Worm (Caenorhabditis elegans) whole organism, L1 larva: Measurements from ENCODE around the gene cyp-29A4.
A peak's percentile ranks its signal among the peaks of the same experiment; 100 is the strongest.

Experiments used
- C04F5.9 ChIP-seq: sonication (generic microtip); optimal IDR thresholded peaks from 2 replicates; lab custom pipeline; 2016; ENCODE audit warnings: missing genetic modification characterization, missing compliant biosample characterization
- F16B12.6 ChIP-seq: fragments of 150-350 bp; optimal IDR thresholded peaks from 2 replicates; lab custom pipeline; 2014; ENCODE audit warnings: missing biosample characterization, missing genetic modification characterization
- Y116A8C.19 ChIP-seq: sonication (generic microtip); optimal IDR thresholded peaks from 2 replicates; lab custom pipeline; 2016; ENCODE audit warnings: missing compliant biosample characterization, missing genetic modification characterization, borderline replicate concordance
- aha-1 ChIP-seq: fragments of 150-350 bp; optimal IDR thresholded peaks from 2 replicates; lab custom pipeline; 2014; ENCODE audit warnings: missing biosample characterization, missing genetic modification characterization
- alr-1 ChIP-seq: fragments of 200-800 bp; sonication (Bioruptor generic); optimal IDR thresholded peaks from 2 replicates; lab custom pipeline; 2018; ENCODE audit warnings: borderline replicate concordance, mild to moderate bottlenecking, missing genetic modification characterization, missing compliant biosample characterization
- ama-1 ChIP-seq: fragments of 150-350 bp; optimal IDR thresholded peaks from 2 replicates; lab custom pipeline; 2014
- blmp-1 ChIP-seq: fragments of 150-350 bp; optimal IDR thresholded peaks from 2 replicates; lab custom pipeline; 2014; ENCODE audit warnings: missing biosample characterization, missing genetic modification characterization
- ceh-8 ChIP-seq: fragments of 200-800 bp; sonication (Bioruptor generic); optimal IDR thresholded peaks from 2 replicates; lab custom pipeline; 2018; ENCODE audit warnings: mild to moderate bottlenecking, missing genetic modification characterization, moderate library complexity, missing compliant biosample characterization
- ceh-82 ChIP-seq, 3 experiments: fragments of 150-350 bp in 1 of 3; sonication (generic microtip) in 2 of 3; optimal IDR thresholded peaks; 2 replicates each; lab custom pipeline; 2014 to 2017; ENCODE audit warnings: missing biosample characterization in 3 of 3, missing genetic modification characterization in 3 of 3
- ceh-88 ChIP-seq: fragments of 200-800 bp; sonication (Bioruptor generic); IDR thresholded peaks from 2 replicates; pipeline ENCODE4 v1.3.6; 2022; ENCODE audit warnings: missing genetic modification characterization, missing compliant biosample characterization
- dpl-1 ChIP-seq, 3 experiments: fragments of 150-350 bp in 2 of 3; sonication (generic microtip) in 1 of 3; optimal IDR thresholded peaks; 2 replicates each; lab custom pipeline; 2014 to 2017; ENCODE audit warnings: missing biosample characterization in 3 of 3, missing genetic modification characterization in 3 of 3, missing genetic modification reagents in 3 of 3
- efl-1 ChIP-seq, 4 experiments: fragments of 150-350 bp; optimal IDR thresholded peaks in 3 of 4; peaks in 1 of 4; 1 replicate in 1 of 4; 2 replicates in 3 of 4; lab custom pipeline; 2014; ENCODE audit warnings: missing biosample characterization in 2 of 4, missing genetic modification characterization in 2 of 4, missing genetic modification reagents in 2 of 4
- efl-3 ChIP-seq: fragments of 200-800 bp; sonication (Bioruptor generic); optimal IDR thresholded peaks from 2 replicates; lab custom pipeline; 2018; ENCODE audit warnings: mild to moderate bottlenecking, missing genetic modification characterization, missing compliant biosample characterization
- egl-13 ChIP-seq: sonication (generic microtip); optimal IDR thresholded peaks from 2 replicates; lab custom pipeline; 2016; ENCODE audit warnings: missing genotype, missing genetic modification reagents, missing genetic modification characterization, missing compliant biosample characterization
- egl-27 ChIP-seq, 2 experiments: fragments of 150-350 bp in 1 of 2; sonication (generic microtip); optimal IDR thresholded peaks; 3 replicates each; lab custom pipeline; 2017 to 2018; ENCODE audit warnings: missing biosample characterization in 2 of 2, missing genetic modification characterization in 2 of 2, missing genetic modification reagents in 2 of 2
- elt-3 ChIP-seq, 6 experiments: fragments of 150-350 bp in 1 of 6; sonication (generic microtip); optimal IDR thresholded peaks; 2 replicates each; lab custom pipeline; 2017 to 2018; ENCODE audit warnings: missing biosample characterization in 6 of 6, missing genetic modification characterization in 6 of 6, inconsistent platforms in 1 of 6
- ets-5 ChIP-seq: fragments of 200-800 bp; sonication (Bioruptor generic); IDR thresholded peaks from 2 replicates; pipeline ENCODE4 v1.3.6; 2022; ENCODE audit warnings: missing genetic modification characterization, missing compliant biosample characterization
- fkh-10 ChIP-seq: sonication (generic microtip); optimal IDR thresholded peaks from 2 replicates; lab custom pipeline; 2017; ENCODE audit warnings: missing biosample characterization, missing genetic modification reagents, missing genetic modification characterization
- fkh-8 ChIP-seq: sonication (generic microtip); optimal IDR thresholded peaks from 2 replicates; lab custom pipeline; 2016; ENCODE audit warnings: mild to moderate bottlenecking, missing genetic modification characterization, missing compliant biosample characterization
- fos-1 ChIP-seq: fragments of 150-350 bp; optimal IDR thresholded peaks from 2 replicates; lab custom pipeline; 2014; ENCODE audit warnings: missing biosample characterization, missing genetic modification characterization
- grh-1 ChIP-seq: fragments of 200-800 bp; sonication (Bioruptor generic); IDR thresholded peaks from 2 replicates; pipeline ENCODE4 v1.3.6; 2022; ENCODE audit warnings: missing genetic modification reagents, missing genetic modification characterization, missing compliant biosample characterization
- hlh-17 ChIP-seq: fragments of 200-800 bp; sonication (Bioruptor generic); optimal IDR thresholded peaks from 2 replicates; lab custom pipeline; 2018; ENCODE audit warnings: missing genetic modification characterization, mild to moderate bottlenecking, missing compliant biosample characterization, moderate library complexity, borderline replicate concordance
- irx-1 ChIP-seq: sonication (generic microtip); optimal IDR thresholded peaks from 2 replicates; lab custom pipeline; 2016; ENCODE audit warnings: missing genetic modification characterization, missing compliant biosample characterization
- isw-1 ChIP-seq: fragments of 200-800 bp; sonication (Bioruptor generic); IDR thresholded peaks from 2 replicates; pipeline ENCODE4 v1.3.6; 2022; ENCODE audit warnings: missing genetic modification characterization, missing compliant biosample characterization
- jun-1 ChIP-seq: fragments of 150-350 bp; optimal IDR thresholded peaks from 2 replicates; lab custom pipeline; 2014; ENCODE audit warnings: missing biosample characterization, missing genetic modification reagents, missing genetic modification characterization
- lin-13 ChIP-seq: fragments of 150-350 bp; optimal IDR thresholded peaks from 2 replicates; lab custom pipeline; 2014; ENCODE audit warnings: missing biosample characterization, missing genetic modification reagents, missing genetic modification characterization
- lin-14 ChIP-seq: fragments of 200-800 bp; sonication (Bioruptor generic); optimal IDR thresholded peaks from 2 replicates; lab custom pipeline; 2018; ENCODE audit warnings: mild to moderate bottlenecking, missing genetic modification characterization, moderate library complexity, missing compliant biosample characterization
- lin-15B ChIP-seq: fragments of 150-350 bp; sonication (generic microtip); optimal IDR thresholded peaks from 3 replicates; lab custom pipeline; 2014; ENCODE audit warnings: missing biosample characterization, missing genetic modification characterization
- lin-39 ChIP-seq: fragments of 150-350 bp; optimal IDR thresholded peaks from 2 replicates; lab custom pipeline; 2014; ENCODE audit warnings: missing biosample characterization, missing genetic modification reagents, missing genetic modification characterization
- lsy-2 ChIP-seq, 2 experiments: fragments of 150-350 bp; optimal IDR thresholded peaks; 2 replicates each; lab custom pipeline; 2014; ENCODE audit warnings: missing biosample characterization in 2 of 2, missing genetic modification characterization in 2 of 2
- mdl-1 ChIP-seq, 2 experiments: fragments of 150-350 bp; optimal IDR thresholded peaks; 2 replicates each; lab custom pipeline; 2014 to 2017; ENCODE audit warnings: missing biosample characterization in 2 of 2, missing genetic modification characterization in 2 of 2, inconsistent platforms in 1 of 2
- mef-2 ChIP-seq: fragments of 150-350 bp; optimal IDR thresholded peaks from 2 replicates; lab custom pipeline; 2014; ENCODE audit warnings: missing biosample characterization, missing genetic modification characterization
- nhr-12 ChIP-seq: sonication (generic microtip); optimal IDR thresholded peaks from 2 replicates; lab custom pipeline; 2017; ENCODE audit warnings: missing biosample characterization, missing genetic modification characterization
- nhr-19 ChIP-seq: fragments of 200-800 bp; sonication (Bioruptor generic); conservative IDR thresholded peaks from 2 replicates; pipeline ENCODE4 v1.3.6; 2022; ENCODE audit warnings: missing genetic modification characterization, missing compliant biosample characterization
- nhr-237 ChIP-seq: fragments of 150-350 bp; optimal IDR thresholded peaks from 2 replicates; lab custom pipeline; 2014; ENCODE audit warnings: missing biosample characterization, missing genetic modification characterization
- nhr-28 ChIP-seq: fragments of 150-350 bp; optimal IDR thresholded peaks from 2 replicates; lab custom pipeline; 2014; ENCODE audit warnings: missing biosample characterization, missing genetic modification characterization
- nhr-47 ChIP-seq: sonication (generic microtip); optimal IDR thresholded peaks from 2 replicates; lab custom pipeline; 2016; ENCODE audit warnings: mild to moderate bottlenecking, missing genetic modification characterization, moderate library complexity, missing compliant biosample characterization
- nhr-71 ChIP-seq: sonication (generic microtip); optimal IDR thresholded peaks from 2 replicates; lab custom pipeline; 2016; ENCODE audit warnings: mild to moderate bottlenecking, missing genetic modification characterization, moderate library complexity, missing compliant biosample characterization
- nhr-77 ChIP-seq: fragments of 150-350 bp; optimal IDR thresholded peaks from 2 replicates; lab custom pipeline; 2014; ENCODE audit warnings: missing biosample characterization, missing genetic modification characterization
- nhr-84 ChIP-seq: sonication (generic microtip); optimal IDR thresholded peaks from 2 replicates; lab custom pipeline; 2017; ENCODE audit warnings: missing biosample characterization, missing genetic modification characterization
- nhr-85 ChIP-seq: sonication (generic microtip); peaks from one replicate; lab custom pipeline; 2016; ENCODE audit warnings: missing genetic modification characterization, inconsistent platforms, missing compliant biosample characterization
- pqm-1 ChIP-seq: sonication (generic microtip); optimal IDR thresholded peaks from 3 replicates; lab custom pipeline; 2017; ENCODE audit warnings: missing biosample characterization, missing genetic modification characterization
- rnt-1 ChIP-seq: sonication (generic microtip); optimal IDR thresholded peaks from 2 replicates; lab custom pipeline; 2016; ENCODE audit warnings: mild to moderate bottlenecking, missing genetic modification characterization, moderate library complexity, missing compliant biosample characterization
- snu-23 ChIP-seq: sonication (generic microtip); optimal IDR thresholded peaks from 2 replicates; lab custom pipeline; 2016; ENCODE audit warnings: missing genetic modification characterization, missing compliant biosample characterization
- sox-4 ChIP-seq: sonication (generic microtip); optimal IDR thresholded peaks from 2 replicates; lab custom pipeline; 2016; ENCODE audit warnings: missing genetic modification characterization, missing compliant biosample characterization
- sptf-1 ChIP-seq: fragments of 150-350 bp; optimal IDR thresholded peaks from 2 replicates; lab custom pipeline; 2014; ENCODE audit warnings: missing biosample characterization, missing genetic modification characterization
- sup-37 ChIP-seq: fragments of 200-800 bp; sonication (Bioruptor generic); optimal IDR thresholded peaks from 2 replicates; lab custom pipeline; 2018; ENCODE audit warnings: mild to moderate bottlenecking, missing genetic modification characterization, missing compliant biosample characterization
- swsn-7 ChIP-seq: sonication (generic microtip); optimal IDR thresholded peaks from 2 replicates; lab custom pipeline; 2016; ENCODE audit warnings: missing genetic modification characterization, missing compliant biosample characterization
- tbx-2 ChIP-seq: sonication (generic microtip); optimal IDR thresholded peaks from 2 replicates; lab custom pipeline; 2016; ENCODE audit warnings: missing genetic modification characterization, missing compliant biosample characterization
- unc-130 ChIP-seq: fragments of 150-350 bp; optimal IDR thresholded peaks from 2 replicates; lab custom pipeline; 2017; ENCODE audit warnings: missing biosample characterization, missing genetic modification characterization, inconsistent platforms
- unc-62 ChIP-seq: fragments of 150-350 bp; optimal IDR thresholded peaks from 2 replicates; lab custom pipeline; 2014; ENCODE audit warnings: missing biosample characterization, missing genetic modification reagents, missing genetic modification characterization
- zip-4 ChIP-seq: fragments of 200-800 bp; sonication (Bioruptor generic); optimal IDR thresholded peaks from 2 replicates; lab custom pipeline; 2018; ENCODE audit warnings: mild to moderate bottlenecking, missing genetic modification characterization, moderate library complexity, missing compliant biosample characterization
- ztf-11 ChIP-seq, 2 experiments: sonication (generic microtip); optimal IDR thresholded peaks; 2 replicates each; lab custom pipeline; 2016 to 2017; ENCODE audit warnings: missing genetic modification characterization in 2 of 2, missing biosample characterization in 1 of 2, missing compliant biosample characterization in 1 of 2

The cyp-29A4 gene

ce11 chrV:9690728-9691127, 36.2 kb downstream of the cyp-29A4 start:
- TF ChIP-seq lsy-2 (tag; optimal IDR thresholded peaks at IDR 0.05; lab: Kevin White, UChicago) (peak; percentile 73 to 94), irx-1 (no peak), rnt-1 (tag; lab: Kevin White, UChicago) (peak; percentile 35), grh-1 (no peak), ets-5 (GFP tag; lab: Robert Waterston, UW) (no peak), Y116A8C.19 (tag; lab: Kevin White, UChicago) (no peak), hlh-17 (no peak), lin-39 (tag; lab: Kevin White, UChicago) (peak; percentile 4), zip-4 (GFP tag; lab: Kevin White, UChicago) (no peak), egl-13 (no peak), sup-37 (GFP tag; lab: Kevin White, UChicago) (no peak), fkh-10 (GFP tag; lab: Kevin White, UChicago) (no peak), nhr-77 (tag; lab: Kevin White, UChicago) (no peak), nhr-12 (tag; lab: Kevin White, UChicago) (no peak), snu-23 (peak; percentile 65), egl-27 (tag; optimal IDR thresholded peaks at IDR 0.05; lab: Kevin White, UChicago) (no peak), dpl-1 (GFP tag; optimal IDR thresholded peaks at IDR 0.05; lab: Kevin White, UChicago) (peak; percentile 24 to 57 (median 38)), nhr-237 (no peak), mef-2 (tag; lab: Kevin White, UChicago) (no peak), jun-1 (tag; lab: Kevin White, UChicago) (no peak), nhr-85 (tag; lab: Kevin White, UChicago) (no peak), lin-14 (GFP tag; lab: Kevin White, UChicago) (no peak), sptf-1 (no peak), nhr-28 (no peak), efl-1 (optimal IDR thresholded peaks at IDR 0.05; lab: Kevin White, UChicago) (peak; percentile 33 to 55), efl-1 (GFP tag; optimal IDR thresholded peaks at IDR 0.05 in 1 of 2; lab: Kevin White, UChicago) (peak; percentile 50 to 94), lin-13 (GFP tag; lab: Kevin White, UChicago) (no peak), lin-15B (tag; lab: Kevin White, UChicago) (peak; percentile 5), tbx-2 (tag; lab: Kevin White, UChicago) (no peak), fkh-8 (no peak), ceh-88 (GFP tag; lab: Robert Waterston, UW) (no peak), nhr-47 (tag; lab: Kevin White, UChicago) (no peak), unc-130 (tag; lab: Kevin White, UChicago) (peak; percentile 37), nhr-71 (tag; lab: Kevin White, UChicago) (no peak), elt-3 (tag; optimal IDR thresholded peaks at IDR 0.05; lab: Kevin White, UChicago) (peak in 2 of 6 experiments; percentile 48 to 51), unc-62 (GFP tag; lab: Kevin White, UChicago) (no peak), pqm-1 (tag; lab: Kevin White, UChicago) (no peak), nhr-84 (tag; lab: Kevin White, UChicago) (no peak), mdl-1 (tag; optimal IDR thresholded peaks at IDR 0.05; lab: Kevin White, UChicago) (peak in 1 of 2 experiments; percentile 40), alr-1 (no peak), sox-4 (tag; lab: Kevin White, UChicago) (no peak), isw-1 (no peak), blmp-1 (tag; lab: Kevin White, UChicago) (peak; percentile 99), F16B12.6 (tag; lab: Kevin White, UChicago) (peak; percentile 93), swsn-7 (tag; lab: Kevin White, UChicago) (peak; percentile 42), ceh-82 (tag; optimal IDR thresholded peaks at IDR 0.05; lab: Kevin White, UChicago) (peak in 1 of 3 experiments; percentile 59), ztf-11 (tag; optimal IDR thresholded peaks at IDR 0.05; lab: Kevin White, UChicago) (no peak), ceh-8 (GFP tag; lab: Kevin White, UChicago) (no peak), fos-1 (no peak), efl-3 (no peak), C04F5.9 (tag; lab: Kevin White, UChicago) (no peak), nhr-19 (GFP tag; lab: Robert Waterston, UW) (peak; percentile 21; the same call in 1 of the 2 replicates), aha-1 (no peak), ama-1 (lab: Kevin White, UChicago) (no peak)
